Fruit fly (Drosophila melanogaster): ENCODE measurements around the gene CG31875.

The CG31875 gene

DNA sequence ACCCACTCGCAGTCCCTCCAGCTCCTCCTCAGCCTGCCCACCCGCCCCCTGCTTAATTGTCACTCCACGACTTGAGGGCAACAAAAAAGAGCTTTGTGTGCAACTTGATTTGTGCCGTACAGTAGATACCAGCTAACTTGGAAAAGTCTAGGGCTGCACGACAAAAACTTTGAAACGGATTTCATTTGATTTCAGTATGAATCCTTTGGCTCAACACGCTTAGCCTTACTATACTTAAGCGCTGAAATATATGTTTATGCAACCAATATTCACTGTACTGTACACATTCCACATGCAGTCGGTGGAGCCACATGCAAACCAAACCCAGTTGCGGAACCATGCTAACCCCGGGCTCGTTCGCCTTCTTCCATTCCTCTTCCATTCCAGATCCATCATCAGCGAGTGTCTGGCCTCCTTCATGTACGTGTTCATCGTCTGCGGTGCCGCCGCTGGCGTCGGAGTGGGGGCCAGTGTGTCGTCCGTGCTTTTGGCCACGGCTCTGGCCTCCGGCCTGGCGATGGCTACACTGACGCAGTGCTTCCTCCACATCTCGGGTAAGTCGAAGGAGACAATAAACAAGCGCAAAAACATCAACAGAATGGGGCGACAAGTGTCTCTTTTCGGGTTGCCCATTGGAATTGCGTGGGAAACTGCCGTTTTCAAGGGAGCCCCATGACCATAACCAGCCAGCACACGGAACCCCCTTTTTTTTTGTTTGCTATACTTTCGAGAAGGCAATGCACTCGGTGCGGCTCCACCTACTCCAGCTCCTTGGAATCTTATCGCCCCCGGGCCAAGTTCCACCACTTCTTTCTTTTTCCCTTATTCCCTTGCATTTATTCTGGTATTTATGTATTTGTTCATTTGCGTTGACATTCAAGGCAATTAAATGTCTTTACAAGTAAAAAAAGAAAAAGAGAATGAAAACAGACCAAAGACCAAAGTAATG is 15.9 kb downstream of the CG31875 start (continued):
- peak; percentile 90 for TF ChIP-seq Hnf4 (GFP tag; optimal IDR thresholded peaks at IDR 0.05)

dm6 chr2L:9984078-9984772 is 18.3 kb downstream of the CG31875 start, which contains the start of gene bib:
Gene bib, plus strand, starts transcription at chr2L:9984645.
- TF ChIP-seq N (GFP tag; optimal IDR thresholded peaks at IDR 0.05) (no peak), Dif (GFP tag; optimal IDR thresholded peaks at IDR 0.05; ENCODE audit: partially characterized antibody) (peak; percentile 66), tai (GFP tag; optimal IDR thresholded peaks at IDR 0.05) (peak; percentile 84), CG9705 (GFP tag; optimal IDR thresholded peaks at IDR 0.05) (peak; percentile 57), dl (GFP tag; optimal IDR thresholded peaks at IDR 0.05; ENCODE audit: insufficient read depth in 1 of 2, partially characterized antibody in 2 of 2) (no peak), foxo (GFP tag; optimal IDR thresholded peaks at IDR 0.05) (peak in 1 of 2 experiments; percentile 90), Sp1 (GFP tag; optimal IDR thresholded peaks at IDR 0.05) (peak; percentile 90), sage (GFP tag; optimal IDR thresholded peaks at IDR 0.05) (peak; percentile 78), HLH106 (tag; optimal IDR thresholded peaks at IDR 0.05) (peak; percentile 88), Jra (GFP tag; optimal IDR thresholded peaks at IDR 0.05) (peak; percentile 17), CrebA (GFP tag; optimal IDR thresholded peaks at IDR 0.05; ENCODE audit: borderline replicate concordance) (peak; percentile 66), CG32264 (GFP tag; optimal IDR thresholded peaks at IDR 0.05) (no peak), Hr78 (GFP tag; optimal IDR thresholded peaks at IDR 0.05) (no peak), usp (GFP tag; optimal IDR thresholded peaks at IDR 0.05) (no peak), psq (GFP tag; optimal IDR thresholded peaks at IDR 0.05) (peak; percentile 88), Hnf4 (GFP tag; optimal IDR thresholded peaks at IDR 0.05) (peak; percentile 70), Vsx2 (GFP tag; optimal IDR thresholded peaks at IDR 0.05; ENCODE audit: partially characterized antibody) (peak; percentile 59), h (GFP tag; optimal IDR thresholded peaks at IDR 0.05) (peak; percentile 81), Abd-B (GFP tag; optimal IDR thresholded peaks at IDR 0.05) (no peak), dmrt93B (GFP tag; optimal IDR thresholded peaks at IDR 0.05) (peak; percentile 80), rgr (GFP tag; optimal IDR thresholded peaks at IDR 0.05) (peak; percentile 86), dsf (GFP tag; optimal IDR thresholded peaks at IDR 0.05; ENCODE audit: borderline replicate concordance) (peak; percentile 15), ey (GFP tag; optimal IDR thresholded peaks at IDR 0.05) (peak; percentile 73), OdsH (GFP tag; optimal IDR thresholded peaks at IDR 0.05) (peak; percentile 89), brk (GFP tag; optimal IDR thresholded peaks at IDR 0.05) (peak; percentile 85), woc (GFP tag; optimal IDR thresholded peaks at IDR 0.05) (peak; percentile 53), fru (GFP tag; optimal IDR thresholded peaks at IDR 0.05) (peak; percentile 86), sv (GFP tag; optimal IDR thresholded peaks at IDR 0.05) (peak; percentile 72), Rel (GFP tag; optimal IDR thresholded peaks at IDR 0.05) (peak; percentile 79), Rel (tag; optimal IDR thresholded peaks at IDR 0.05) (peak; percentile 42), pan (optimal IDR thresholded peaks at IDR 0.05) (no peak), Hr83 (GFP tag; optimal IDR thresholded peaks at IDR 0.05; ENCODE audit: poor library complexity, severe bottlenecking) (peak; percentile 48), GATAd (GFP tag; optimal IDR thresholded peaks at IDR 0.05) (no peak), br (GFP tag; optimal IDR thresholded peaks at IDR 0.05) (peak; percentile 52), jim (GFP tag; optimal IDR thresholded peaks at IDR 0.05) (no peak), Mio (GFP tag; optimal IDR thresholded peaks at IDR 0.05) (no peak)

DNA sequence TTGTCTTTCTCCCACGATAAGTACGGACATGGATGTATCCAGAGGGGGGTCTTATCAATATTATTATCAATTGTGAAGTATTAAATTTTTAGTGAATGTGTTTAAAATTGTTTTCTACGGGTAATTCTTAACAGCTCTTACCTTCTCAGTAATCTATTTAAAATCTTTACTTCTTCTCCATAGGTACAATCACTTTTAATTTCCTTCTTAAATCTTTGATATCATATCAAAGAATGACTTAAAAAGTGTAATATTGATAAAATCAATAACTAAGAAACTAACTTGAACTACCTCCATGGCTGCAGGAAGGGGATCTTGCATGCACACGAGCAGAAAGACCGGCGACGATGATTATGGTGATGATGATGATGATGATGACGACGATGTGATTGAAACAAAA is 20.0 kb downstream of the CG31875 start:
- TF ChIP-seq Jra (GFP tag; optimal IDR thresholded peaks at IDR 0.05) (peak; percentile 23), jim (GFP tag; optimal IDR thresholded peaks at IDR 0.05) (no peak), brk (GFP tag; optimal IDR thresholded peaks at IDR 0.05) (peak; percentile 51), sv (GFP tag; optimal IDR thresholded peaks at IDR 0.05) (no peak), pan (optimal IDR thresholded peaks at IDR 0.05) (no peak), usp (GFP tag; optimal IDR thresholded peaks at IDR 0.05) (no peak), OdsH (GFP tag; optimal IDR thresholded peaks at IDR 0.05) (peak; percentile 79), Hr78 (GFP tag; optimal IDR thresholded peaks at IDR 0.05) (no peak), rgr (GFP tag; optimal IDR thresholded peaks at IDR 0.05) (peak; percentile 72), N (GFP tag; optimal IDR thresholded peaks at IDR 0.05) (no peak), Hr83 (GFP tag; optimal IDR thresholded peaks at IDR 0.05; ENCODE audit: poor library complexity, severe bottlenecking) (no peak), h (GFP tag; optimal IDR thresholded peaks at IDR 0.05) (peak; percentile 87), CG32264 (GFP tag; optimal IDR thresholded peaks at IDR 0.05) (no peak), Dif (GFP tag; optimal IDR thresholded peaks at IDR 0.05; ENCODE audit: partially characterized antibody) (no peak), ey (GFP tag; optimal IDR thresholded peaks at IDR 0.05) (peak; percentile 70), HLH106 (tag; optimal IDR thresholded peaks at IDR 0.05) (peak; percentile 90), tai (GFP tag; optimal IDR thresholded peaks at IDR 0.05) (no peak), dl (GFP tag; optimal IDR thresholded peaks at IDR 0.05; ENCODE audit: insufficient read depth in 1 of 2, partially characterized antibody in 2 of 2) (no peak), foxo (GFP tag; optimal IDR thresholded peaks at IDR 0.05) (peak in 1 of 2 experiments; percentile 87), Abd-B (GFP tag; optimal IDR thresholded peaks at IDR 0.05) (no peak), br (GFP tag; optimal IDR thresholded peaks at IDR 0.05) (peak; percentile 13), GATAd (GFP tag; optimal IDR thresholded peaks at IDR 0.05) (no peak), CG9705 (GFP tag; optimal IDR thresholded peaks at IDR 0.05) (peak; percentile 61), Hnf4 (GFP tag; optimal IDR thresholded peaks at IDR 0.05) (peak; percentile 35), lola (GFP tag; optimal IDR thresholded peaks at IDR 0.05) (no peak), Myc (optimal IDR thresholded peaks at IDR 0.05) (no peak), dsf (GFP tag; optimal IDR thresholded peaks at IDR 0.05; ENCODE audit: borderline replicate concordance) (no peak), Vsx2 (GFP tag; optimal IDR thresholded peaks at IDR 0.05; ENCODE audit: partially characterized antibody) (no peak), sage (GFP tag; optimal IDR thresholded peaks at IDR 0.05) (no peak), psq (GFP tag; optimal IDR thresholded peaks at IDR 0.05) (peak; percentile 70), Mio (GFP tag; optimal IDR thresholded peaks at IDR 0.05) (no peak), Sp1 (GFP tag; optimal IDR thresholded peaks at IDR 0.05) (peak; percentile 91), fru (GFP tag; optimal IDR thresholded peaks at IDR 0.05) (peak; percentile 92)
